Fruit fly (Drosophila melanogaster) whole organism, adult: ENCODE results near the gene fry.

Source experiments
- CG11617 ChIP-seq: fragments of 200-800 bp; sonication (Bioruptor generic); optimal IDR thresholded peaks from 2 replicates; lab custom pipeline; 2017; ENCODE audit warnings: mild to moderate bottlenecking, missing biosample characterization, missing genetic modification reagents, missing genetic modification characterization
- CG12768 ChIP-seq: fragments of 200-800 bp; sonication (Bioruptor generic); optimal IDR thresholded peaks from 2 replicates; lab custom pipeline; 2017; ENCODE audit warnings: missing biosample characterization, missing genetic modification characterization, mild to moderate bottlenecking, moderate library complexity, missing genetic modification reagents
- CG33017 ChIP-seq: fragments of 200-800 bp; sonication (Bioruptor generic); optimal IDR thresholded peaks from 2 replicates; lab custom pipeline; 2018; ENCODE audit warnings: missing biosample characterization, mild to moderate bottlenecking, missing genetic modification characterization, moderate library complexity
- CG5204 ChIP-seq: fragments of 200-800 bp; sonication (Bioruptor generic); optimal IDR thresholded peaks from 2 replicates; lab custom pipeline; 2016; ENCODE audit warnings: missing biosample characterization, missing genetic modification characterization
- CG7045 ChIP-seq: fragments of 200-800 bp; sonication (Bioruptor generic); optimal IDR thresholded peaks from 2 replicates; lab custom pipeline; 2017; ENCODE audit warnings: missing biosample characterization, mild to moderate bottlenecking, missing genetic modification characterization
- Mnt ChIP-seq: fragments of 200-800 bp; sonication (Bioruptor generic); optimal IDR thresholded peaks from 2 replicates; lab custom pipeline; 2016; ENCODE audit warnings: missing biosample characterization, mild to moderate bottlenecking, missing genetic modification characterization
- cnc ChIP-seq, 2 experiments: fragments of >200 bp; optimal IDR thresholded peaks; 2 replicates each; lab custom pipeline; 2017
- kay ChIP-seq: fragments of 200-800 bp; sonication (Bioruptor generic); peaks from one replicate; lab custom pipeline; 2016; ENCODE audit warnings: missing biosample characterization, missing genetic modification characterization, borderline replicate concordance
- toe ChIP-seq: fragments of 200-800 bp; sonication (Bioruptor generic); optimal IDR thresholded peaks from 2 replicates; lab custom pipeline; 2016; ENCODE audit warnings: missing biosample characterization, missing genetic modification characterization

DNA sequence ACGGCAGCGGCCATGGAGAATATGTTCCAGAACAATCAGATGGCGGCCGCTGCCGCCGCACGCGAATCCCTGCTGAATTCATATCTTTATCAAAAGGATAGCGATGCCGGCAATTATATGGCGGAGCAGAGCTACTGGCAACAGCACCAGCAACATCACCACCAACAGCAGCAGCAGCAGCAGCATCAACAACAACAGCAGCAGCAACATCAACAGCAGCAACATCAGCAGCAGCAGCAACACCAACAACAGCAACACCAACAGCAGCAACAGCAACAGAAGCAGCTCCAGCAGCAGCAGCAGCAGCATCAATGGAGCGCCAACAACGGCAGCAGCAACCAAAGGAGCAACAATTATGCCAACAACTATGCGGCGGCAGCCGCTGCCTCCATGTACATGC lies 29.9 kb upstream of the fry start:
- TF ChIP-seq Mnt (no peak), CG12768 (GFP tag; lab: Kevin White, UChicago) (no peak), cnc (optimal IDR thresholded peaks at IDR 0.05; lab: Kevin White, UChicago) (no peak), CG7045 (GFP tag; lab: Kevin White, UChicago) (no peak), toe (GFP tag; lab: Kevin White, UChicago) (no peak), CG5204 (GFP tag; lab: Kevin White, UChicago) (no peak), CG11617 (GFP tag; lab: Kevin White, UChicago) (no peak), kay (no peak), CG33017 (tag; lab: Kevin White, UChicago) (no peak)
